Worm (Caenorhabditis elegans) whole organism, late embryonic: ENCODE data around the gene C34C6.10.

Source experiments
- ama-1 ChIP-seq: fragments of 150-350 bp; optimal IDR thresholded peaks from 2 replicates; lab custom pipeline; 2014
- ceh-24 ChIP-seq: sonication (generic microtip); optimal IDR thresholded peaks from 2 replicates; lab custom pipeline; 2016; ENCODE audit warnings: mild to moderate bottlenecking, missing genetic modification characterization, missing compliant biosample characterization
- ceh-31 ChIP-seq: sonication (generic microtip); optimal IDR thresholded peaks from 2 replicates; lab custom pipeline; 2016; ENCODE audit warnings: missing genetic modification characterization, missing compliant biosample characterization
- nhr-11 ChIP-seq: fragments of 150-350 bp; optimal IDR thresholded peaks from 2 replicates; lab custom pipeline; 2014; ENCODE audit warnings: missing biosample characterization, missing genetic modification characterization
- pha-4 ChIP-seq: fragments of 150-350 bp; optimal IDR thresholded peaks from 2 replicates; lab custom pipeline; 2018; ENCODE audit warnings: missing biosample characterization, missing genetic modification reagents, missing genetic modification characterization
- pqm-1 ChIP-seq: sonication (generic microtip); optimal IDR thresholded peaks from 2 replicates; lab custom pipeline; 2016; ENCODE audit warnings: missing genetic modification characterization, missing compliant biosample characterization
- tbx-2 ChIP-seq: sonication (generic microtip); optimal IDR thresholded peaks from 2 replicates; lab custom pipeline; 2016; ENCODE audit warnings: missing genetic modification characterization, missing compliant biosample characterization
- unc-86 ChIP-seq: sonication (generic microtip); optimal IDR thresholded peaks from 2 replicates; lab custom pipeline; 2016; ENCODE audit warnings: missing genetic modification characterization, missing compliant biosample characterization

- TF ChIP-seq pqm-1 (tag; lab: Kevin White, UChicago) = no peak
- no peak for TF ChIP-seq unc-86 (tag; lab: Kevin White, UChicago)
- TF ChIP-seq ceh-24 (tag; lab: Kevin White, UChicago) = no peak
- TF ChIP-seq tbx-2 (tag; lab: Kevin White, UChicago) = no peak
- no peak for TF ChIP-seq nhr-11
- no peak for TF ChIP-seq ama-1 (lab: Kevin White, UChicago)
- no peak for TF ChIP-seq ceh-31
- no peak for TF ChIP-seq pha-4 (tag; lab: Kevin White, UChicago)
These were observed 10.1 kb downstream of the C34C6.10 start, which contains the start of gene C34C6.9 for ce11 chrII:8685623-8686022.
